Worm (Caenorhabditis elegans) whole organism, L4 larva: ENCODE measurements around the gene srlf-27.

Experiments
- F44E2.7 ChIP-seq: fragments of 200-800 bp; sonication (Bioruptor generic); IDR thresholded peaks from 2 replicates; pipeline ENCODE4 v2.1.2; 2022; ENCODE audit warnings: missing genetic modification characterization, missing compliant biosample characterization
- F49E8.2 ChIP-seq: sonication (generic microtip); optimal IDR thresholded peaks from 2 replicates; lab custom pipeline; 2016; ENCODE audit warnings: missing compliant biosample characterization, mild to moderate bottlenecking, missing genetic modification characterization, borderline replicate concordance
- T20F7.1 ChIP-seq: fragments of 200-800 bp; sonication (Bioruptor generic); optimal IDR thresholded peaks from 2 replicates; lab custom pipeline; 2018; ENCODE audit warnings: mild to moderate bottlenecking, missing genetic modification characterization, missing compliant biosample characterization
- Y105C5A.15 ChIP-seq: fragments of 200-800 bp; sonication (Bioruptor generic); IDR thresholded peaks from 2 replicates; pipeline ENCODE4 v1.3.6; 2022; ENCODE audit warnings: missing genetic modification characterization, missing compliant biosample characterization
- ZK337.2 ChIP-seq: fragments of 200-800 bp; sonication (Bioruptor generic); IDR thresholded peaks from 2 replicates; pipeline ENCODE4 v1.3.6; 2022; ENCODE audit warnings: missing genetic modification reagents, missing genetic modification characterization, missing compliant biosample characterization
- aha-1 ChIP-seq: fragments of 150-350 bp; peaks from one replicate; lab custom pipeline; 2014; ENCODE audit warnings: missing biosample characterization, missing genetic modification characterization
- arid-1 ChIP-seq: fragments of 200-800 bp; sonication (Bioruptor generic); conservative IDR thresholded peaks from 2 replicates; pipeline ENCODE4 v1.3.6; 2022; ENCODE audit warnings: missing genetic modification reagents, missing genetic modification characterization, missing compliant biosample characterization
- ceh-20 ChIP-seq: fragments of 200-800 bp; sonication (Bioruptor generic); IDR thresholded peaks from 2 replicates; pipeline ENCODE4 v1.3.6; 2022; ENCODE audit warnings: missing genetic modification reagents, missing genetic modification characterization, missing compliant biosample characterization
- ceh-32 ChIP-seq: sonication (generic microtip); optimal IDR thresholded peaks from 2 replicates; lab custom pipeline; 2016; ENCODE audit warnings: mild to moderate bottlenecking, missing genetic modification characterization, missing compliant biosample characterization; ENCODE audit not compliant: poor library complexity
- daf-16 ChIP-seq, 3 experiments: sonication (generic microtip); optimal IDR thresholded peaks; 2 replicates each; lab custom pipeline; 2016 to 2017; ENCODE audit warnings: missing genetic modification characterization in 3 of 3, missing genetic modification reagents in 3 of 3, mild to moderate bottlenecking in 2 of 3, missing compliant biosample characterization in 2 of 3, missing biosample characterization in 1 of 3, moderate library complexity in 1 of 3
- dmd-6 ChIP-seq: fragments of 200-800 bp; sonication (Bioruptor generic); IDR thresholded peaks from 2 replicates; pipeline ENCODE4 v1.3.6; 2022; ENCODE audit warnings: missing genetic modification reagents, missing genetic modification characterization, missing compliant biosample characterization
- dmd-8 ChIP-seq: fragments of 200-800 bp; sonication (Bioruptor generic); IDR thresholded peaks from 2 replicates; pipeline ENCODE4 v1.3.6; 2022; ENCODE audit warnings: missing genetic modification characterization, missing compliant biosample characterization
- dve-1 ChIP-seq: sonication (generic microtip); optimal IDR thresholded peaks from 2 replicates; lab custom pipeline; 2017; ENCODE audit warnings: antibody characterized with exemption, mild to moderate bottlenecking, missing genetic modification characterization, missing compliant biosample characterization; ENCODE audit not compliant: insufficient read depth
- fos-1 ChIP-seq: fragments of 150-350 bp; optimal IDR thresholded peaks from 2 replicates; lab custom pipeline; 2014; ENCODE audit warnings: missing biosample characterization, missing genetic modification characterization
- hif-1 ChIP-seq, 2 experiments: sonication (generic microtip); optimal IDR thresholded peaks; 2 replicates each; lab custom pipeline; 2016 to 2017; ENCODE audit warnings: missing compliant biosample characterization in 2 of 2, missing genetic modification characterization in 2 of 2, missing genetic modification reagents in 2 of 2, missing genotype in 2 of 2, mild to moderate bottlenecking in 1 of 2
- hlh-11 ChIP-seq: fragments of 200-800 bp; sonication (Bioruptor generic); optimal IDR thresholded peaks from 2 replicates; lab custom pipeline; 2018; ENCODE audit warnings: mild to moderate bottlenecking, missing genetic modification characterization, missing compliant biosample characterization
- hlh-30 ChIP-seq: sonication (generic microtip); optimal IDR thresholded peaks from 2 replicates; lab custom pipeline; 2017; ENCODE audit warnings: antibody characterized with exemption, mild to moderate bottlenecking, missing genetic modification characterization, missing compliant biosample characterization; ENCODE audit not compliant: insufficient read depth
- hmg-1.1 ChIP-seq: fragments of 200-800 bp; sonication (Bioruptor generic); IDR thresholded peaks from 2 replicates; pipeline ENCODE4 v1.3.6; 2022; ENCODE audit warnings: missing genetic modification reagents, missing genetic modification characterization, missing compliant biosample characterization
- jun-1 ChIP-seq: fragments of 150-350 bp; optimal IDR thresholded peaks from 2 replicates; lab custom pipeline; 2014; ENCODE audit warnings: missing biosample characterization, missing genetic modification reagents, missing genetic modification characterization
- lin-1 ChIP-seq: fragments of 200-800 bp; sonication (Bioruptor generic); IDR thresholded peaks from 2 replicates; pipeline ENCODE4 v1.3.6; 2022; ENCODE audit warnings: missing genetic modification reagents, missing genetic modification characterization, missing compliant biosample characterization
- lin-13 ChIP-seq: fragments of 150-350 bp; optimal IDR thresholded peaks from 2 replicates; lab custom pipeline; 2014; ENCODE audit warnings: missing biosample characterization, missing genetic modification reagents, missing genetic modification characterization
- lin-15B ChIP-seq: fragments of 150-350 bp; sonication (generic microtip); optimal IDR thresholded peaks from 3 replicates; lab custom pipeline; 2014; ENCODE audit warnings: missing biosample characterization, missing genetic modification characterization
- madf-5 ChIP-seq, 2 experiments: fragments of 200-800 bp; sonication (Bioruptor generic); IDR thresholded peaks; 2 replicates each; pipeline ENCODE4 v1.3.6; 2022; ENCODE audit warnings: missing compliant biosample characterization in 2 of 2, missing genetic modification characterization in 2 of 2
- madf-9 ChIP-seq: fragments of 200-800 bp; sonication (Bioruptor generic); conservative IDR thresholded peaks from 2 replicates; pipeline ENCODE4 v1.3.6; 2022; ENCODE audit warnings: missing genetic modification reagents, missing genetic modification characterization, missing compliant biosample characterization
- mdl-1 ChIP-seq, 2 experiments: fragments of 150-350 bp in 1 of 2; sonication (generic microtip) in 1 of 2; optimal IDR thresholded peaks; 2 replicates each; lab custom pipeline; 2014 to 2017; ENCODE audit warnings: missing biosample characterization in 2 of 2, missing genetic modification characterization in 2 of 2
- mdt-29 ChIP-seq: fragments of 200-800 bp; sonication (Bioruptor generic); IDR thresholded peaks from 2 replicates; pipeline ENCODE4 v1.3.6; 2022; ENCODE audit warnings: missing genetic modification reagents, missing genetic modification characterization, missing compliant biosample characterization
- mep-1 ChIP-seq: fragments of 150-350 bp; sonication (generic microtip); optimal IDR thresholded peaks from 3 replicates; lab custom pipeline; 2014; ENCODE audit warnings: missing biosample characterization, missing genetic modification characterization
- mes-2 ChIP-seq: sonication (generic microtip); optimal IDR thresholded peaks from 2 replicates; lab custom pipeline; 2016; ENCODE audit warnings: missing genotype, mild to moderate bottlenecking, missing genetic modification characterization, missing compliant biosample characterization; ENCODE audit not compliant: poor library complexity, severe bottlenecking
- nhr-10 ChIP-seq: fragments of 150-350 bp; optimal IDR thresholded peaks from 2 replicates; lab custom pipeline; 2014; ENCODE audit warnings: missing biosample characterization, missing genetic modification characterization
- nhr-11 ChIP-seq: fragments of 150-350 bp; optimal IDR thresholded peaks from 2 replicates; lab custom pipeline; 2014; ENCODE audit warnings: missing biosample characterization, missing genetic modification characterization
- nhr-25 ChIP-seq: sonication (generic microtip); optimal IDR thresholded peaks from 2 replicates; lab custom pipeline; 2017; ENCODE audit warnings: missing genetic modification characterization, mild to moderate bottlenecking, missing compliant biosample characterization, antibody characterized with exemption, moderate library complexity, borderline replicate concordance; ENCODE audit not compliant: insufficient read depth
- nhr-41 ChIP-seq: fragments of 200-800 bp; sonication (Bioruptor generic); IDR thresholded peaks from 2 replicates; pipeline ENCODE4 v1.3.6; 2022; ENCODE audit warnings: missing genetic modification reagents, missing genetic modification characterization, missing compliant biosample characterization
- nhr-48 ChIP-seq: sonication (generic microtip); optimal IDR thresholded peaks from 2 replicates; lab custom pipeline; 2016; ENCODE audit warnings: mild to moderate bottlenecking, missing genetic modification characterization, missing compliant biosample characterization
- nhr-6 ChIP-seq: fragments of 150-350 bp; optimal IDR thresholded peaks from 2 replicates; lab custom pipeline; 2014; ENCODE audit warnings: missing biosample characterization, missing genetic modification characterization
- pqm-1 ChIP-seq: sonication (generic microtip); optimal IDR thresholded peaks from 2 replicates; lab custom pipeline; 2017; ENCODE audit warnings: missing biosample characterization, missing genetic modification characterization
- saeg-2 ChIP-seq: fragments of 200-800 bp; sonication (Bioruptor generic); IDR thresholded peaks from 2 replicates; pipeline ENCODE4 v1.3.6; 2022; ENCODE audit warnings: missing genetic modification reagents, missing genetic modification characterization, missing compliant biosample characterization
- set-16 ChIP-seq: fragments of 200-800 bp; sonication (Bioruptor generic); IDR thresholded peaks from 2 replicates; pipeline ENCODE4 v1.3.6; 2022; ENCODE audit warnings: missing genetic modification reagents, missing genetic modification characterization, missing compliant biosample characterization
- snpc-1.2 ChIP-seq: fragments of 200-800 bp; sonication (Bioruptor generic); IDR thresholded peaks from 2 replicates; pipeline ENCODE4 v1.3.6; 2022; ENCODE audit warnings: missing genetic modification reagents, missing genetic modification characterization, missing compliant biosample characterization
- spr-1 ChIP-seq: sonication (generic microtip); optimal IDR thresholded peaks from 2 replicates; lab custom pipeline; 2016; ENCODE audit warnings: mild to moderate bottlenecking, missing genetic modification characterization, missing compliant biosample characterization
- tag-97 ChIP-seq: fragments of 200-800 bp; sonication (Bioruptor generic); IDR thresholded peaks from 2 replicates; pipeline ENCODE4 v1.3.6; 2022; ENCODE audit warnings: missing genetic modification characterization, missing compliant biosample characterization
- tra-1 ChIP-seq: fragments of 200-800 bp; sonication (Bioruptor generic); IDR thresholded peaks from 2 replicates; pipeline ENCODE4 v1.3.6; 2022; ENCODE audit warnings: missing genetic modification reagents, missing genetic modification characterization, missing compliant biosample characterization
- unc-130 ChIP-seq: sonication (generic microtip); optimal IDR thresholded peaks from 2 replicates; lab custom pipeline; 2016; ENCODE audit warnings: missing genetic modification reagents, missing genetic modification characterization, missing compliant biosample characterization
- unc-62 ChIP-seq, 3 experiments: fragments of 150-350 bp in 1 of 3; sonication (generic microtip); optimal IDR thresholded peaks in 2 of 3; peaks in 1 of 3; 1 replicate in 1 of 3; 2 replicates in 2 of 3; lab custom pipeline; 2014 to 2017; ENCODE audit warnings: missing biosample characterization in 3 of 3, missing genetic modification characterization in 3 of 3, missing genetic modification reagents in 3 of 3, missing genotype in 1 of 3
- vab-7 ChIP-seq: fragments of 200-800 bp; sonication (Bioruptor generic); IDR thresholded peaks from 2 replicates; pipeline ENCODE4 v1.3.6; 2022; ENCODE audit warnings: missing genetic modification reagents, missing genetic modification characterization, missing compliant biosample characterization
- zfp-2 ChIP-seq: sonication (generic microtip); optimal IDR thresholded peaks from 2 replicates; lab custom pipeline; 2016; ENCODE audit warnings: mild to moderate bottlenecking, missing genetic modification characterization, missing compliant biosample characterization

Gene srlf-27

ce11 chrIV:14612547-14613329 lies 24.8 kb upstream of the srlf-27 start (continued):
- no peak for TF ChIP-seq zfp-2
- TF ChIP-seq nhr-41 (GFP tag; lab: Robert Waterston, UW): no peak
- no peak for TF ChIP-seq mdt-29
- no peak for TF ChIP-seq madf-9 (GFP tag; lab: Robert Waterston, UW)
- no peak for TF ChIP-seq ZK337.2 (GFP tag; lab: Robert Waterston, UW)
- TF ChIP-seq madf-5 (GFP tag; IDR thresholded peaks at IDR 0.05; lab: Robert Waterston, UW): no peak
- no peak for TF ChIP-seq arid-1
- TF ChIP-seq unc-130: no peak
- TF ChIP-seq dmd-6 (GFP tag; lab: Robert Waterston, UW): peak; percentile 90
- no peak for TF ChIP-seq spr-1 (tag; lab: Kevin White, UChicago)
- TF ChIP-seq pqm-1 (tag; lab: Kevin White, UChicago): no peak
- no peak for TF ChIP-seq hmg-1.1 (GFP tag; lab: Robert Waterston, UW)
- TF ChIP-seq nhr-25 (tag; lab: Kevin White, UChicago): no peak
- TF ChIP-seq lin-15B (tag; lab: Kevin White, UChicago): no peak
- TF ChIP-seq F44E2.7: no peak
- peak; percentile 21 for TF ChIP-seq nhr-11 (tag; lab: Kevin White, UChicago)
- peak; percentile 73 for TF ChIP-seq nhr-48
- TF ChIP-seq ceh-20: no peak
- no peak for TF ChIP-seq fos-1 (tag; lab: Kevin White, UChicago)
- TF ChIP-seq snpc-1.2 (GFP tag; lab: Robert Waterston, UW): no peak
- TF ChIP-seq Y105C5A.15: no peak
- no peak for TF ChIP-seq daf-16 (GFP tag; optimal IDR thresholded peaks at IDR 0.05; lab: Kevin White, UChicago)
- TF ChIP-seq daf-16 (tag; optimal IDR thresholded peaks at IDR 0.05; lab: Kevin White, UChicago): peak; percentile 93
- TF ChIP-seq dmd-8 (GFP tag; lab: Robert Waterston, UW): no peak
- TF ChIP-seq jun-1 (tag; lab: Kevin White, UChicago): no peak
- no peak for TF ChIP-seq vab-7 (GFP tag; lab: Robert Waterston, UW)
- no peak for TF ChIP-seq T20F7.1
- no peak for TF ChIP-seq tag-97 (GFP tag; lab: Robert Waterston, UW)
- peak; percentile 7; the same call in 1 of the 2 replicates for TF ChIP-seq lin-1 (GFP tag; lab: Robert Waterston, UW)
- TF ChIP-seq hlh-30: peak; percentile 34
- TF ChIP-seq lin-13 (GFP tag; lab: Kevin White, UChicago): no peak
- no peak for TF ChIP-seq set-16 (GFP tag; lab: Robert Waterston, UW)

ce11 chrIV:14613375-14613774 lies 24.1 kb upstream of the srlf-27 start:
- TF ChIP-seq nhr-11 (tag; lab: Kevin White, UChicago): peak; percentile 33
- no peak for TF ChIP-seq mes-2 (tag; lab: Kevin White, UChicago)
- peak; percentile 64 for TF ChIP-seq aha-1 (tag; lab: Kevin White, UChicago)
- TF ChIP-seq unc-62 (GFP tag; optimal IDR thresholded peaks at IDR 0.05 in 1 of 2; lab: Kevin White, UChicago): peak in 1 of 2 experiments; percentile 71
- TF ChIP-seq unc-62 (tag; optimal IDR thresholded peaks at IDR 0.05; lab: Kevin White, UChicago): no peak
- TF ChIP-seq, all 104 proteins: peak for 3

- TF ChIP-seq arid-1: no peak
- TF ChIP-seq snpc-1.2 (GFP tag; lab: Robert Waterston, UW): no peak
- peak in 1 of 2 experiments; percentile 41 for TF ChIP-seq hif-1 (tag; optimal IDR thresholded peaks at IDR 0.05; lab: Kevin White, UChicago)
- TF ChIP-seq nhr-6 (tag; lab: Kevin White, UChicago): peak; percentile 11
- TF ChIP-seq hlh-11: peak; percentile 66
- TF ChIP-seq dve-1 (tag; lab: Kevin White, UChicago): peak; percentile 67
- no peak for TF ChIP-seq saeg-2
- no peak for TF ChIP-seq ceh-32 (tag; lab: Kevin White, UChicago)
- 0 out of 2 replicates have a peak, but pooled peaks have one; percentile 5 for TF ChIP-seq tra-1
- peak; percentile 46 for TF ChIP-seq nhr-10 (tag; lab: Kevin White, UChicago)
- peak in 1 of 2 experiments; percentile 77 for TF ChIP-seq mdl-1 (tag; optimal IDR thresholded peaks at IDR 0.05; lab: Kevin White, UChicago)
- TF ChIP-seq F49E8.2 (tag; lab: Kevin White, UChicago): no peak
- peak; percentile 7 for TF ChIP-seq mep-1 (tag; lab: Kevin White, UChicago)
- TF ChIP-seq dmd-8 (GFP tag; lab: Robert Waterston, UW): no peak
Measured at ce11 chrIV:14614176-14614740, 23.3 kb upstream of the srlf-27 start.
